Fruit fly (Drosophila melanogaster) whole organism, embryonic: ENCODE measurements around the gene Nep7.
A peak's percentile ranks its signal among the peaks of the same experiment; 100 is the strongest.

Experiments used
- ATbp ChIP-seq: fragments of 200-800 bp; sonication (Bioruptor generic); optimal IDR thresholded peaks from 2 replicates; lab custom pipeline; 2017; ENCODE audit warnings: missing biosample characterization, mild to moderate bottlenecking, missing genetic modification characterization, missing genetic modification reagents
- Asciz ChIP-seq: fragments of 200-800 bp; sonication (Bioruptor generic); optimal IDR thresholded peaks from 2 replicates; lab custom pipeline; 2017; ENCODE audit warnings: missing biosample characterization, mild to moderate bottlenecking, missing genetic modification characterization, missing genetic modification reagents
- Awh ChIP-seq: fragments of 200-800 bp; sonication (Bioruptor generic); IDR thresholded peaks from 2 replicates; pipeline ENCODE4, ENCODE4 v1.3.6; 2022; ENCODE audit warnings: missing biosample characterization, missing genetic modification characterization
- C15 ChIP-seq: fragments of 200-800 bp; sonication (Bioruptor generic); IDR thresholded peaks from 3 replicates; pipeline ENCODE4 v1.3.6; 2022; ENCODE audit warnings: missing biosample characterization, missing genetic modification characterization
- CG10543 ChIP-seq: fragments of 200-800 bp; sonication (Bioruptor generic); optimal IDR thresholded peaks from 3 replicates; lab custom pipeline; 2017; ENCODE audit warnings: missing biosample characterization, mild to moderate bottlenecking, missing genetic modification characterization, moderate library complexity
- CG11456 ChIP-seq: fragments of 200-800 bp; sonication (Bioruptor generic); IDR thresholded peaks from 3 replicates; pipeline ENCODE4 v1.3.6; 2022; ENCODE audit warnings: missing biosample characterization, missing genetic modification characterization
- CG11695 ChIP-seq: fragments of 200-800 bp; sonication (Bioruptor generic); IDR thresholded peaks from 3 replicates; pipeline ENCODE4 v1.3.6; 2022; ENCODE audit warnings: missing biosample characterization, missing genetic modification characterization
- CG11723 ChIP-seq: fragments of 200-800 bp; sonication (Bioruptor generic); optimal IDR thresholded peaks from 2 replicates; lab custom pipeline; 2017; ENCODE audit warnings: missing biosample characterization, mild to moderate bottlenecking, missing genetic modification characterization
- CG15601 ChIP-seq: fragments of 200-800 bp; sonication (Bioruptor generic); optimal IDR thresholded peaks from 3 replicates; lab custom pipeline; 2019; ENCODE audit warnings: missing biosample characterization, mild to moderate bottlenecking, missing genetic modification characterization, moderate library complexity
- CG2120 ChIP-seq: fragments of 200-800 bp; sonication (Bioruptor generic); optimal IDR thresholded peaks from 3 replicates; lab custom pipeline; 2016; ENCODE audit warnings: missing biosample characterization, missing genetic modification characterization
- CG30431 ChIP-seq: fragments of 200-800 bp; sonication (Bioruptor generic); optimal IDR thresholded peaks from 2 replicates; lab custom pipeline; 2017; ENCODE audit warnings: missing biosample characterization, missing genetic modification characterization
- CG3065 ChIP-seq: fragments of 200-800 bp; sonication (Bioruptor generic); optimal IDR thresholded peaks from 2 replicates; lab custom pipeline; 2016; ENCODE audit warnings: missing biosample characterization, missing genetic modification characterization
- CG34224 ChIP-seq: fragments of 200-800 bp; sonication (Bioruptor generic); IDR thresholded peaks from 3 replicates; pipeline ENCODE4 v1.3.6; 2022; ENCODE audit warnings: missing biosample characterization, missing genetic modification characterization; ENCODE audit not compliant: partially characterized antibody
- CG4328 ChIP-seq: fragments of 200-800 bp; sonication (Bioruptor generic); optimal IDR thresholded peaks from 3 replicates; lab custom pipeline; 2017; ENCODE audit warnings: missing biosample characterization, missing genetic modification reagents, missing genetic modification characterization
- CG6654 ChIP-seq: fragments of 200-800 bp; sonication (Bioruptor generic); optimal IDR thresholded peaks from 2 replicates; lab custom pipeline; 2017; ENCODE audit warnings: missing biosample characterization, mild to moderate bottlenecking, missing genetic modification characterization
- CG7372 ChIP-seq: fragments of 200-800 bp; sonication (Bioruptor generic); IDR thresholded peaks from 2 replicates; pipeline ENCODE4 v1.3.6; 2022; ENCODE audit warnings: missing biosample characterization, missing genetic modification characterization
- CG7745 ChIP-seq: fragments of 200-800 bp; sonication (Bioruptor generic); optimal IDR thresholded peaks from 2 replicates; lab custom pipeline; 2018; ENCODE audit warnings: missing biosample characterization, mild to moderate bottlenecking, missing genetic modification characterization, moderate library complexity
- D ChIP-seq, 2 experiments: fragments of 200-800 bp in 1 of 2; fragments of >200 bp in 1 of 2; sonication (Bioruptor generic) in 1 of 2; optimal IDR thresholded peaks; 2 replicates in 1 of 2; 3 replicates in 1 of 2; lab custom pipeline; 2017; ENCODE audit warnings: mild to moderate bottlenecking in 1 of 2, missing biosample characterization in 1 of 2, missing genetic modification characterization in 1 of 2, missing genetic modification reagents in 1 of 2
- HHEX ChIP-seq: fragments of 200-800 bp; sonication (Bioruptor generic); optimal IDR thresholded peaks from 3 replicates; lab custom pipeline; 2017; ENCODE audit warnings: missing biosample characterization, mild to moderate bottlenecking, missing genetic modification characterization, missing genetic modification reagents
- HLH3B ChIP-seq: fragments of 200-800 bp; sonication (Bioruptor generic); IDR thresholded peaks from 2 replicates; pipeline ENCODE4 v1.3.6; 2022; ENCODE audit warnings: missing biosample characterization, missing genetic modification characterization
- HmgZ ChIP-seq: fragments of 200-800 bp; sonication (Bioruptor generic); optimal IDR thresholded peaks from 2 replicates; lab custom pipeline; 2018; ENCODE audit warnings: missing biosample characterization, mild to moderate bottlenecking, missing genetic modification characterization
- Lhr ChIP-seq: fragments of 200-800 bp; sonication (Bioruptor generic); optimal IDR thresholded peaks from 3 replicates; lab custom pipeline; 2017; ENCODE audit warnings: mild to moderate bottlenecking, missing biosample characterization, missing genetic modification reagents, missing genetic modification characterization
- MTF-1 ChIP-seq: fragments of 200-800 bp; sonication (Bioruptor generic); optimal IDR thresholded peaks from 2 replicates; lab custom pipeline; 2018; ENCODE audit warnings: missing biosample characterization, mild to moderate bottlenecking, missing genetic modification characterization, borderline replicate concordance
- Med ChIP-seq: fragments of 200-800 bp; sonication (Bioruptor generic); peaks from one replicate; lab custom pipeline; 2016; ENCODE audit warnings: missing biosample characterization, missing genetic modification characterization, mild to moderate bottlenecking, inconsistent platforms, moderate library complexity
- Mes4 ChIP-seq: fragments of 200-800 bp; sonication (Bioruptor generic); optimal IDR thresholded peaks from 2 replicates; lab custom pipeline; 2016; ENCODE audit warnings: missing biosample characterization, missing genetic modification characterization
- Poxn ChIP-seq: fragments of 200-800 bp; sonication (Bioruptor generic); IDR thresholded peaks from 2 replicates; pipeline ENCODE4 v1.3.6; 2022; ENCODE audit warnings: missing biosample characterization, missing genetic modification characterization
- Side ChIP-seq: fragments of 200-800 bp; sonication (Bioruptor generic); optimal IDR thresholded peaks from 2 replicates; lab custom pipeline; 2016; ENCODE audit warnings: missing biosample characterization, missing genetic modification characterization
- Taf1 ChIP-seq: fragments of 200-800 bp; sonication (Bioruptor generic); IDR thresholded peaks from 2 replicates; pipeline ENCODE4 v1.3.6; 2022; ENCODE audit warnings: missing biosample characterization, missing genetic modification characterization
- Trl ChIP-seq, 3 experiments: fragments of >200 bp in 2 of 3; fragments of 200-800 bp in 1 of 3; sonication (Bioruptor generic) in 1 of 3; optimal IDR thresholded peaks; 2 replicates in 1 of 3; 3 replicates in 2 of 3; lab custom pipeline; 2016 to 2017; ENCODE audit warnings: missing biosample characterization in 1 of 3, missing genetic modification characterization in 1 of 3
- bigmax ChIP-seq: fragments of 200-800 bp; sonication (Bioruptor generic); optimal IDR thresholded peaks from 2 replicates; lab custom pipeline; 2018; ENCODE audit warnings: missing biosample characterization, mild to moderate bottlenecking, missing genetic modification characterization
- bowl ChIP-seq: fragments of 200-800 bp; sonication (Bioruptor generic); IDR thresholded peaks from 2 replicates; pipeline ENCODE4 v1.3.6; 2022; ENCODE audit warnings: missing biosample characterization, missing genetic modification characterization
- bsh ChIP-seq, 2 experiments: fragments of 200-800 bp; sonication (Bioruptor generic); optimal IDR thresholded peaks; 2 replicates each; lab custom pipeline; 2017 to 2018; ENCODE audit warnings: mild to moderate bottlenecking in 2 of 2, missing biosample characterization in 2 of 2, missing genetic modification characterization in 2 of 2, moderate library complexity in 1 of 2
- crc ChIP-seq: fragments of 200-800 bp; sonication (Bioruptor generic); optimal IDR thresholded peaks from 2 replicates; lab custom pipeline; 2016; ENCODE audit warnings: missing biosample characterization, missing genetic modification characterization
- dmrt11E ChIP-seq: fragments of 200-800 bp; sonication (Bioruptor generic); optimal IDR thresholded peaks from 3 replicates; lab custom pipeline; 2018; ENCODE audit warnings: missing biosample characterization, mild to moderate bottlenecking, missing genetic modification characterization, moderate library complexity
- dysf ChIP-seq: fragments of 200-800 bp; sonication (Bioruptor generic); IDR thresholded peaks from 3 replicates; pipeline ENCODE4 v1.3.6; 2022; ENCODE audit warnings: missing biosample characterization, missing genetic modification characterization
- ftz-f1 ChIP-seq: fragments of 200-800 bp; sonication (Bioruptor generic); optimal IDR thresholded peaks from 2 replicates; lab custom pipeline; 2016; ENCODE audit warnings: missing biosample characterization, missing genetic modification characterization
- gsb ChIP-seq: fragments of 200-800 bp; sonication (Bioruptor generic); IDR thresholded peaks from 2 replicates; pipeline ENCODE4 v1.3.6; 2022; ENCODE audit warnings: missing biosample characterization, missing genetic modification characterization
- gt ChIP-seq: fragments of 200-800 bp; sonication (Bioruptor generic); IDR thresholded peaks from 2 replicates; pipeline ENCODE4 v1.3.6; 2022; ENCODE audit warnings: missing biosample characterization, missing genetic modification characterization
- h ChIP-seq: fragments of >200 bp; optimal IDR thresholded peaks from 2 replicates; lab custom pipeline; 2017
- jing ChIP-seq: fragments of 200-800 bp; sonication (Bioruptor generic); optimal IDR thresholded peaks from 2 replicates; lab custom pipeline; 2018; ENCODE audit warnings: missing biosample characterization, mild to moderate bottlenecking, missing genetic modification characterization
- ken ChIP-seq: fragments of 200-800 bp; sonication (Bioruptor generic); IDR thresholded peaks from 3 replicates; pipeline ENCODE4 v1.3.6; 2022; ENCODE audit warnings: missing biosample characterization, missing genetic modification characterization
- nerfin-1 ChIP-seq: fragments of 200-800 bp; sonication (Bioruptor generic); optimal IDR thresholded peaks from 3 replicates; lab custom pipeline; 2019; ENCODE audit warnings: missing biosample characterization, mild to moderate bottlenecking, missing genetic modification characterization, moderate library complexity
- odd ChIP-seq: fragments of 200-800 bp; sonication (Bioruptor generic); optimal IDR thresholded peaks from 2 replicates; lab custom pipeline; 2017; ENCODE audit warnings: missing biosample characterization, mild to moderate bottlenecking, missing genetic modification characterization
- p53 ChIP-seq: fragments of 200-800 bp; sonication (Bioruptor generic); optimal IDR thresholded peaks from 2 replicates; lab custom pipeline; 2016; ENCODE audit warnings: missing biosample characterization, missing genetic modification characterization
- ro ChIP-seq: fragments of 200-800 bp; sonication (Bioruptor generic); IDR thresholded peaks from 2 replicates; pipeline ENCODE4 v1.3.6; 2022; ENCODE audit warnings: missing biosample characterization, missing genetic modification characterization
- slbo ChIP-seq: fragments of 200-800 bp; sonication (Bioruptor generic); IDR thresholded peaks from 2 replicates; pipeline ENCODE4 v1.3.6; 2022; ENCODE audit warnings: missing biosample characterization, missing genetic modification characterization
- sob ChIP-seq: fragments of 200-800 bp; sonication (Bioruptor generic); IDR thresholded peaks from 2 replicates; pipeline ENCODE4 v1.3.6; 2022; ENCODE audit warnings: missing biosample characterization, missing genetic modification characterization
- sug ChIP-seq: fragments of 200-800 bp; optimal IDR thresholded peaks from 2 replicates; lab custom pipeline; 2019; ENCODE audit warnings: missing biosample characterization, mild to moderate bottlenecking, missing genetic modification characterization, moderate library complexity
- tio ChIP-seq: fragments of 200-800 bp; sonication (Bioruptor generic); optimal IDR thresholded peaks from 2 replicates; lab custom pipeline; 2017; ENCODE audit warnings: missing biosample characterization, missing genetic modification characterization, inconsistent platforms
- vfl ChIP-seq: fragments of 200-800 bp; sonication (Bioruptor generic); optimal IDR thresholded peaks from 2 replicates; lab custom pipeline; 2016; ENCODE audit warnings: missing biosample characterization, missing genetic modification characterization
- z ChIP-seq: fragments of 200-800 bp; sonication (Bioruptor generic); IDR thresholded peaks from 3 replicates; pipeline ENCODE4 v1.3.6; 2022; ENCODE audit warnings: missing biosample characterization, missing genetic modification characterization

Gene Nep7

DNA sequence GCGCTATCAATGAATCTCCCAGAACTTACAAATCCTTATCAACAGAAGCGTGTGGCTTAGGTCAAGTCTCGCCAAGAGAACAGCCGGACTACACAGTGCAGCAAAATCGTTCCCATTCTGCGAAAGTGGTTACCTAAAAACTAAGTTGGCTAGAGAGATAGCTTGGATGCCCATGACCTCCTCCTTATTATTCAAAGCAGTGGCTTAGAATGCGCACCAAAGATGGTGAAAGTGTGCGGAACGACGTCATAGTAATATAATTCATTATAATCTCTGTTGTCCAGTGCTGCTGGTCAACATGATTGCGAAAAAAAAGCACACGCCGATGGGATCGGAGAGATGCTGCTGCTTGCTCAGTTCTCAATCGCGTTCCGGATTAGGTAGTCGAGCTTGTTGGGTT, at the start of gene Nep7:
TSS of gene Nep7 (plus strand) at position 385 of the 400 bp plus-strand sequence.
- TF ChIP-seq MTF-1 (GFP tag; lab: Kevin White, UChicago) = no peak
- TF ChIP-seq gsb (GFP tag; lab: Robert Waterston, UW) = peak; percentile 21; the same call in 1 of the 2 replicates
- no peak for TF ChIP-seq dmrt11E (tag; lab: Kevin White, UChicago)
- no peak for TF ChIP-seq Side (GFP tag; lab: Kevin White, UChicago)
- no peak for TF ChIP-seq CG7372
- no peak for TF ChIP-seq ATbp (GFP tag; lab: Kevin White, UChicago)
- TF ChIP-seq Lhr (GFP tag; lab: Kevin White, UChicago) = no peak
- peak; percentile 26 for TF ChIP-seq CG2120 (GFP tag; lab: Kevin White, UChicago)
- no peak for TF ChIP-seq gt (GFP tag; lab: Robert Waterston, UW)
- no peak for TF ChIP-seq Asciz (GFP tag; lab: Kevin White, UChicago)
- TF ChIP-seq CG11456 (GFP tag; lab: Robert Waterston, UW) = no peak
- no peak for TF ChIP-seq tio (GFP tag; lab: Kevin White, UChicago)
- no peak for TF ChIP-seq h (lab: Kevin White, UChicago)
- TF ChIP-seq ro = no peak
- TF ChIP-seq Taf1 = no peak
- TF ChIP-seq HLH3B (GFP tag; lab: Robert Waterston, UW) = 0 out of 2 replicates have a peak, but pooled peaks have one; percentile 12
- no peak for TF ChIP-seq CG11695 (GFP tag; lab: Robert Waterston, UW)
- no peak for TF ChIP-seq sob (GFP tag; lab: Robert Waterston, UW)
- TF ChIP-seq nerfin-1 (tag; lab: Kevin White, UChicago) = no peak
- TF ChIP-seq CG15601 = no peak
- TF ChIP-seq jing (GFP tag; lab: Kevin White, UChicago) = no peak
- no peak for TF ChIP-seq CG4328
- no peak for TF ChIP-seq Awh (GFP tag; lab: Robert Waterston, UW)
- no peak for TF ChIP-seq ftz-f1 (GFP tag; lab: Kevin White, UChicago)
- TF ChIP-seq CG7745 (tag; lab: Kevin White, UChicago) = no peak
- 0 out of 3 replicates have a peak, but pooled peaks have one; percentile 26 for TF ChIP-seq C15 (GFP tag; lab: Robert Waterston, UW)
- TF ChIP-seq bsh (GFP tag; optimal IDR thresholded peaks at IDR 0.05; lab: Kevin White, UChicago) = no peak
- TF ChIP-seq bowl (GFP tag; lab: Robert Waterston, UW) = no peak
- no peak for TF ChIP-seq CG30431
- 0 out of 2 replicates have a peak, but pooled peaks have one; percentile 35 for TF ChIP-seq slbo
- TF ChIP-seq vfl = no peak
- no peak for TF ChIP-seq odd (GFP tag; lab: Kevin White, UChicago)
- TF ChIP-seq dysf = 0 out of 3 replicates have a peak, but pooled peaks have one; percentile 30
- peak; percentile 46 for TF ChIP-seq CG10543
- TF ChIP-seq CG6654 (GFP tag; lab: Kevin White, UChicago) = no peak
- no peak for TF ChIP-seq bigmax (GFP tag; lab: Kevin White, UChicago)
- TF ChIP-seq z (GFP tag; lab: Robert Waterston, UW) = no peak
- TF ChIP-seq Med (GFP tag; lab: Kevin White, UChicago) = peak; percentile 73
- no peak for TF ChIP-seq HHEX (GFP tag; lab: Kevin White, UChicago)
- peak; percentile 29 for TF ChIP-seq sug (tag; lab: Kevin White, UChicago)
- TF ChIP-seq HmgZ (tag; lab: Kevin White, UChicago) = no peak
- no peak for TF ChIP-seq D (optimal IDR thresholded peaks at IDR 0.05; lab: Kevin White, UChicago)
- TF ChIP-seq D (GFP tag; optimal IDR thresholded peaks at IDR 0.05; lab: Kevin White, UChicago) = no peak
- TF ChIP-seq crc (GFP tag; lab: Kevin White, UChicago) = no peak
- TF ChIP-seq ken = no peak
- no peak for TF ChIP-seq Poxn (GFP tag; lab: Robert Waterston, UW)
- no peak for TF ChIP-seq CG11723 (GFP tag; lab: Kevin White, UChicago)
- TF ChIP-seq CG34224 (GFP tag; lab: Robert Waterston, UW) = no peak
- TF ChIP-seq p53 (GFP tag; lab: Kevin White, UChicago) = no peak
- no peak for TF ChIP-seq CG3065 (GFP tag; lab: Kevin White, UChicago)
- TF ChIP-seq Trl (optimal IDR thresholded peaks at IDR 0.05; lab: Kevin White, UChicago) = no peak
- no peak for TF ChIP-seq Trl (GFP tag; optimal IDR thresholded peaks at IDR 0.05; lab: Kevin White, UChicago)
- no peak for TF ChIP-seq Mes4 (GFP tag; lab: Kevin White, UChicago)
